Fruit fly (Drosophila melanogaster): ENCODE measurements around the gene CG9356.

Gene CG9356

DNA sequence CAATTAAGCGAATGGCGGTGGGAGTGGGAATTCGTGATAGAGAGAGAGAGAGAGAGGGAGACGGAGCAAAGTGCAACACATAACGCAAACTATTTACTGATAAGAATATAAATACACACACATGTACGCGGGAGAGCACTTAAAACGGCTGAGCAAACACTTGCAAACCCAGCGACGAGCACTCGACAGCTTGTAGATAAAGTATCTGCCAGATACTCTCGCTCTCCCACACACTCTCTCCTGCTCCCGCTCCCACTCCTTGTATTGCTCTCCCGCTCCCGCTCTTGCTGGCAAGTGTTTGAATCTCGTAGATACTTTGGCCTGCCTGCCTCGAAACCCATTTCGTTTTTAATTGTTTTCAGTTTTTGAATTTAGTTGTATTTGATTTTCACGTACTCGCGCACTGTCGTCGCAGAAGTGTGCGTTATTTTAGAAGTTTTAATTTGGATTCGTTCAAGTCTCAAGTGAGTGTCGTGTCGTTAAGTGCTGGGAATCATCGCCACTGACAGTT lies 24.2 kb upstream of the CG9356 start (continued):
- TF ChIP-seq CG7745 (tag; optimal IDR thresholded peaks at IDR 0.05): peak; percentile 11
- TF ChIP-seq Asciz (GFP tag; optimal IDR thresholded peaks at IDR 0.05): peak; percentile 64
- TF ChIP-seq hbn (GFP tag; IDR thresholded peaks at IDR 0.05; ENCODE audit: partially characterized antibody): peak; percentile 58; the same call in 1 of the 2 replicates
- no peak for TF ChIP-seq cato (GFP tag; optimal IDR thresholded peaks at IDR 0.05; ENCODE audit: borderline replicate concordance)
- TF ChIP-seq Awh (GFP tag; IDR thresholded peaks at IDR 0.05): 0 out of 2 replicates have a peak, but pooled peaks have one; percentile 18
- TF ChIP-seq CG1529 (GFP tag; optimal IDR thresholded peaks at IDR 0.05): peak; percentile 36
- TF ChIP-seq z (GFP tag; IDR thresholded peaks at IDR 0.05): peak; percentile 63; the same call in 2 of the 3 replicates
- TF ChIP-seq CG10543 (GFP tag; optimal IDR thresholded peaks at IDR 0.05): peak; percentile 60
- no peak for TF ChIP-seq Neu2 (GFP tag; optimal IDR thresholded peaks at IDR 0.05; ENCODE audit: borderline replicate concordance)
- TF ChIP-seq Max (GFP tag; optimal IDR thresholded peaks at IDR 0.05): no peak
- TF ChIP-seq Elba2 (GFP tag; optimal IDR thresholded peaks at IDR 0.05): no peak
- no peak for TF ChIP-seq dati (GFP tag; IDR thresholded peaks at IDR 0.05)
- TF ChIP-seq CG15269 (tag; optimal IDR thresholded peaks at IDR 0.05): no peak
- TF ChIP-seq CG11504 (tag; optimal IDR thresholded peaks at IDR 0.05): peak; percentile 27
- no peak for TF ChIP-seq Hr39 (optimal IDR thresholded peaks at IDR 0.05)
- TF ChIP-seq tx (GFP tag; optimal IDR thresholded peaks at IDR 0.05): no peak
- TF ChIP-seq CG7928 (GFP tag; optimal IDR thresholded peaks at IDR 0.05): no peak
- TF ChIP-seq stc (GFP tag; IDR thresholded peaks at IDR 0.05): peak; percentile 46
- TF ChIP-seq CG14965 (GFP tag; optimal IDR thresholded peaks at IDR 0.05; ENCODE audit: borderline replicate concordance): no peak
- TF ChIP-seq CG10959 (GFP tag; IDR thresholded peaks at IDR 0.05): no peak
- peak; percentile 75 for TF ChIP-seq nau (GFP tag; optimal IDR thresholded peaks at IDR 0.05)
- TF ChIP-seq CG18764 (GFP tag; optimal IDR thresholded peaks at IDR 0.05): no peak
- TF ChIP-seq CG15011 (GFP tag; optimal IDR thresholded peaks at IDR 0.05): peak; percentile 52
- TF ChIP-seq CG6254 (GFP tag; optimal IDR thresholded peaks at IDR 0.05): peak; percentile 59
- no peak for TF ChIP-seq sima (GFP tag; optimal IDR thresholded peaks at IDR 0.05)
- TF ChIP-seq slou (GFP tag; optimal IDR thresholded peaks at IDR 0.05): no peak
- no peak for TF ChIP-seq Dfd (GFP tag; optimal IDR thresholded peaks at IDR 0.05)
- TF ChIP-seq al (GFP tag; IDR thresholded peaks at IDR 0.05): no peak
- no peak for TF ChIP-seq peb (GFP tag; IDR thresholded peaks at IDR 0.05)
- TF ChIP-seq pb (GFP tag; optimal IDR thresholded peaks at IDR 0.05): peak; percentile 8
- peak; percentile 7 for TF ChIP-seq Fer3 (tag; optimal IDR thresholded peaks at IDR 0.05)
- TF ChIP-seq tgo (GFP tag; IDR thresholded peaks at IDR 0.05): no peak
- peak; percentile 49 for TF ChIP-seq nerfin-1 (tag; optimal IDR thresholded peaks at IDR 0.05)
- TF ChIP-seq pum (GFP tag; optimal IDR thresholded peaks at IDR 0.05): no peak
- TF ChIP-seq amos (GFP tag; IDR thresholded peaks at IDR 0.05; ENCODE audit: partially characterized antibody): no peak
- no peak for TF ChIP-seq ato (GFP tag; IDR thresholded peaks at IDR 0.05; ENCODE audit: partially characterized antibody)
- no peak for TF ChIP-seq Ptx1 (GFP tag; IDR thresholded peaks at IDR 0.05)
- no peak for TF ChIP-seq Gug (GFP tag; IDR thresholded peaks at IDR 0.05)
- no peak for TF ChIP-seq Aef1 (GFP tag; IDR thresholded peaks at IDR 0.05)
- no peak for TF ChIP-seq CG7271 (tag; optimal IDR thresholded peaks at IDR 0.05)
- TF ChIP-seq CG34376 (GFP tag; optimal IDR thresholded peaks at IDR 0.05): peak; percentile 87
- no peak for TF ChIP-seq mld (GFP tag; IDR thresholded peaks at IDR 0.05; ENCODE audit: partially characterized antibody)
- TF ChIP-seq CG17612 (GFP tag; IDR thresholded peaks at IDR 0.05): no peak
- no peak for TF ChIP-seq Ssrp (tag; optimal IDR thresholded peaks at IDR 0.05)
- TF ChIP-seq CG6813 (GFP tag; optimal IDR thresholded peaks at IDR 0.05): peak; percentile 84
- no peak for TF ChIP-seq CG2116 (GFP tag; optimal IDR thresholded peaks at IDR 0.05)
- peak; percentile 60 for TF ChIP-seq CG18599 (GFP tag; optimal IDR thresholded peaks at IDR 0.05)
- no peak for TF ChIP-seq sr (GFP tag; IDR thresholded peaks at IDR 0.05)
- no peak for TF ChIP-seq Taf1 (GFP tag; IDR thresholded peaks at IDR 0.05)
- TF ChIP-seq vnd (GFP tag; IDR thresholded peaks at IDR 0.05; ENCODE audit: partially characterized antibody): 0 out of 3 replicates have a peak, but pooled peaks have one; percentile 33

Measured in whole organism, embryonic.